Worm (Caenorhabditis elegans): ENCODE data around the gene Y46B2A.3.
A peak's percentile ranks its signal among the peaks of the same experiment; 100 is the strongest.

The Y46B2A.3 gene

DNA sequence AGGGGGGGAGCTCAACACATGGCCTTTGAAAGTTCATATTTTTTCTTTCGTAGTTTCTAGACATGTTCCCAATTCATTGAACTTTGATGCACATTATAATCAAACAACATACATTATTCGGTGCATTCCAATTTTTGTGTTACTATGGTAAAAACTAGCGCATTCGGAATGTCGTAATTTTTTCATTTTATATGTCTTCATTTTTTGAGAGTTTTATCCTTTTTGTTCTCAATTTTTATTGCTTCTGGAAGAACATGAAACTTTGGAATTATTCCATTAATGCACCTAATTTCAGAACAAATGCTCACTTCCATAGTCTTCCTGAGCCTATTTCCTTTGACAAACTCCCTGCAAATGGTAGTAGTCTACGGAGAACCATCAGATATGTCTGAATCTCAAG is 34.9 kb upstream of the Y46B2A.3 start, which contains the start of gene T07D3.2:
Gene T07D3.2 (plus strand): TSS at position 301 of the 400 bp plus-strand sequence.
- TF ChIP-seq M03D4.4 (tag; optimal IDR thresholded peaks at IDR 0.05) (no peak), ces-1 (GFP tag; optimal IDR thresholded peaks at IDR 0.05) (no peak), lin-32 (GFP tag; optimal IDR thresholded peaks at IDR 0.05) (no peak), nhr-76 (tag; optimal IDR thresholded peaks at IDR 0.05) (no peak), hlh-1 (tag; optimal IDR thresholded peaks at IDR 0.05) (no peak), unc-39 (tag; optimal IDR thresholded peaks at IDR 0.05) (no peak), mab-5 (tag; optimal IDR thresholded peaks at IDR 0.05) (no peak), blmp-1 (tag; optimal IDR thresholded peaks at IDR 0.05) (no peak), ceh-39 (tag; optimal IDR thresholded peaks at IDR 0.05) (no peak), sptf-1 (tag; optimal IDR thresholded peaks at IDR 0.05) (no peak), lin-13 (tag; optimal IDR thresholded peaks at IDR 0.05) (no peak), snpc-4 (tag; optimal IDR thresholded peaks at IDR 0.05) (no peak), pha-4 (tag; optimal IDR thresholded peaks at IDR 0.05) (no peak), nhr-2 (tag; optimal IDR thresholded peaks at IDR 0.05) (no peak), unc-62 (GFP tag; optimal IDR thresholded peaks at IDR 0.05) (no peak), bed-3 (GFP tag; optimal IDR thresholded peaks at IDR 0.05) (no peak), ztf-11 (tag; optimal IDR thresholded peaks at IDR 0.05) (no peak), zip-8 (tag; optimal IDR thresholded peaks at IDR 0.05) (no peak), flh-1 (GFP tag; optimal IDR thresholded peaks at IDR 0.05) (no peak), cnd-1 (tag; optimal IDR thresholded peaks at IDR 0.05) (no peak)

DNA sequence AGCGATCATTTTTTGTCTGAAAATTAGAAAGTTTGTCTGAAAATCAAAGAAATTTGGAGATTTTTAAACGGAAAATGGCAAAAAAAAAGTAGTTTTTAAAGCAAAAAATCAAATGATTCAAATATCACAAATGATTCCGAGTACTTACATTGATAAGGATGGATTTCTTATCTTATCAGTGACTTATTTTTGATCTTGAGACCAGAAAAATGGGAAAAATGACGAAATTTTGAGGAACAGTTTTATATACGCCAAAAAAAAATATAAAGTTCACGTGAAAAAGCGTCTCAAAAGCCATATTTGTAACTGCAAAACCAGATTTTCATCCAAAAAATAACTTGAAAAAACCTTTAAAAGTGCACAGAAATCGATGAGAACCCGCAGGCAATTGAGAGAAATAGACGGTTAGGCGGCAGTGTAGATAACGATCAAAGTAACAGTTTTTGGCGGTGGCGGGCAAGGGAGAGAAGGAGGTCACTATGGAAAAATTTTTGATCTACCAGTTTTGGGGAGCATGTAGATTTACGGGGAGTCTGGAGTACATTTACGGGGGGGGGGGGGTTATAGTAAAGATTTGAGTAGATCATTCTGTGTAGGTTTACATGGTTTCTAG is 34.1 kb upstream of the Y46B2A.3 start, which contains the start of gene T07D3.9:
Gene T07D3.9 (minus strand): TSS at position 194 of the 613 bp plus-strand sequence.
- TF ChIP-seq elt-1 (tag; optimal IDR thresholded peaks at IDR 0.05; ENCODE audit: borderline replicate concordance, insufficient read depth) = peak; percentile 22
- TF ChIP-seq bed-3 (GFP tag; optimal IDR thresholded peaks at IDR 0.05) = no peak

DNA sequence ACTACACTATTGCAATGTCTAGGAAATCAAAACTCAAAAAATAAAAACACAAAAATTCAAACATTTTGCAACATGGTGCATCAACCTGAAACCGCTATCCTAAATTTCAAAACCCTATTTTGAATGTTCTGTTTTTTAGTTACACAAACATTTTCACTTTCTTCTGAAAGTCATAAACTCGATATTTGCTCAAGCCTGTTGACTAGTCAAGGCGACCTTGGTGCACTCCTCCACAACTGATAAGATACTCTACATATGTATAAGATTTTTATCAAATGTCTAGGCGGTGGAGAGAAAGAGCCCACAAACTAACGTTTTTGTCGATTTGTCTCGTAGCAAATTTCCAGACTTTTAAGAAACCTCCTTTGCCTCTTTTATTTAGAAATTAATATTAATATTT is 21.3 kb upstream of the Y46B2A.3 start, which contains the start of gene T07D3.4:
Gene T07D3.4 (plus strand): TSS at position 286 of the 400 bp plus-strand sequence.
- TF ChIP-seq ham-2 (GFP tag; optimal IDR thresholded peaks at IDR 0.05) (no peak), lin-32 (GFP tag; optimal IDR thresholded peaks at IDR 0.05) (no peak), ceh-39 (tag; optimal IDR thresholded peaks at IDR 0.05) (no peak), mep-1 (tag; optimal IDR thresholded peaks at IDR 0.05) (no peak)

- TF ChIP-seq cnd-1 (tag; optimal IDR thresholded peaks at IDR 0.05) (no peak), elt-3 (tag; optimal IDR thresholded peaks at IDR 0.05) (no peak), tbx-8 (GFP tag; optimal IDR thresholded peaks at IDR 0.05) (no peak), ztf-11 (tag; optimal IDR thresholded peaks at IDR 0.05) (no peak), mls-2 (tag; optimal IDR thresholded peaks at IDR 0.05) (no peak), nhr-28 (tag; optimal IDR thresholded peaks at IDR 0.05) (no peak), sem-2 (GFP tag; optimal IDR thresholded peaks at IDR 0.05) (no peak), ham-2 (GFP tag; optimal IDR thresholded peaks at IDR 0.05) (no peak), M03D4.4 (tag; optimal IDR thresholded peaks at IDR 0.05) (no peak), snpc-4 (tag; optimal IDR thresholded peaks at IDR 0.05) (no peak), blmp-1 (tag; optimal IDR thresholded peaks at IDR 0.05) (no peak), nhr-2 (tag; optimal IDR thresholded peaks at IDR 0.05) (no peak), unc-120 (tag; optimal IDR thresholded peaks at IDR 0.05; ENCODE audit: poor library complexity, severe bottlenecking) (no peak), lin-13 (tag; optimal IDR thresholded peaks at IDR 0.05) (no peak)
Observed at ce11 chrII:884204-884603, 17.5 kb upstream of the Y46B2A.3 start.

DNA sequence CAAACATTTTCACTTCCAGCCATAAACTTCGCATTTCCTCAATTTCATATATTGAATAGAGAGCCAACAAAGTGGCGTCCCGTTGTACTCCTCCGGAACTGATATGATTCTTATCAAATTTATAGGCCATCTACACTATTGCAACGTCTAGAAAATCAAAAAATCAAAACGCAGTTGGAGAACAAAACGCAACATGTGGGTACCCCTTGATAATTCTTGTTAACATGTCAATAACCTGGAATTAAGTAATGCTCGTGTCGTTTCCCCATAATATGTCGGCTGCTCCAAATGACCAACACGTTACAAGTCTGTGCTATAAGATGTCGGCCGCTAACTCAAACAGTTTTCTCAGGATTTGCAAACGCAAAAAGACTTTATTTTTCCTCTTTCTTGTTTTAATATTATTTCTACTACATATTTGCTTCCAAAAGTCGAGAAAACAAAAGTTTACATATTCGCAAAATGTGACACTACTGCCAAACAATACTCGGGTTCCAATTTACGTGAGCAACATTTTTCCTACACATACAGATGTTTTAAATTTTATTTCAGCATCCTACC is 14.0 kb upstream of the Y46B2A.3 start:
- TF ChIP-seq ceh-83 (GFP tag; optimal IDR thresholded peaks at IDR 0.05) = no peak
- no peak for TF ChIP-seq lin-13 (tag; optimal IDR thresholded peaks at IDR 0.05)
- no peak for TF ChIP-seq drap-1 (GFP tag; optimal IDR thresholded peaks at IDR 0.05)
- TF ChIP-seq flh-1 (GFP tag; optimal IDR thresholded peaks at IDR 0.05) = no peak
- TF ChIP-seq unc-39 (tag; optimal IDR thresholded peaks at IDR 0.05) = no peak
- TF ChIP-seq nhr-12 (tag; optimal IDR thresholded peaks at IDR 0.05) = no peak
- no peak for TF ChIP-seq ham-2 (GFP tag; optimal IDR thresholded peaks at IDR 0.05)
- TF ChIP-seq nhr-28 (tag; optimal IDR thresholded peaks at IDR 0.05) = no peak
